Worm (Caenorhabditis elegans): Measurements from ENCODE around the gene F29G6.1.

Gene F29G6.1

ce11 chrX:11480990-11481824 lies 20.9 kb upstream of the F29G6.1 start:
- peak; percentile 27; the same call in 1 of the 2 replicates for TF ChIP-seq pha-4 (GFP tag; IDR thresholded peaks at IDR 0.05)
- TF ChIP-seq pha-4 (tag; optimal IDR thresholded peaks at IDR 0.05), result no peak
- TF ChIP-seq nhr-6 (tag; optimal IDR thresholded peaks at IDR 0.05), result no peak
- no peak for TF ChIP-seq nhr-102 (tag; optimal IDR thresholded peaks at IDR 0.05)
- TF ChIP-seq F49E8.2 (tag; optimal IDR thresholded peaks at IDR 0.05; ENCODE audit: borderline replicate concordance), result no peak
- peak; percentile 87 for TF ChIP-seq nhr-28 (tag; optimal IDR thresholded peaks at IDR 0.05)
- no peak for TF ChIP-seq hmg-1.1 (GFP tag; IDR thresholded peaks at IDR 0.05)
- peak; percentile 94 for TF ChIP-seq dmd-6 (GFP tag; IDR thresholded peaks at IDR 0.05)
- peak; percentile 91 for TF ChIP-seq dve-1 (tag; optimal IDR thresholded peaks at IDR 0.05; ENCODE audit: insufficient read depth)
- peak; percentile 49 for TF ChIP-seq hlh-30 (tag; optimal IDR thresholded peaks at IDR 0.05; ENCODE audit: insufficient read depth)
- peak; percentile 91 for TF ChIP-seq aha-1 (tag)
- peak; percentile 71 for TF ChIP-seq php-3 (GFP tag; IDR thresholded peaks at IDR 0.05)
- no peak for TF ChIP-seq ces-1 (GFP tag; optimal IDR thresholded peaks at IDR 0.05)
- 0 out of 2 replicates have a peak, but pooled peaks have one; percentile 65 for TF ChIP-seq tra-1 (GFP tag; IDR thresholded peaks at IDR 0.05)
- no peak for TF ChIP-seq nhr-10 (tag; optimal IDR thresholded peaks at IDR 0.05)
- no peak for TF ChIP-seq daf-16 (GFP tag; optimal IDR thresholded peaks at IDR 0.05)
- TF ChIP-seq daf-16 (tag; optimal IDR thresholded peaks at IDR 0.05), result peak; percentile 60
- 0 out of 2 replicates have a peak, but pooled peaks have one; percentile 18 for TF ChIP-seq lin-38 (GFP tag; IDR thresholded peaks at IDR 0.05)
- peak; percentile 84; the same call in 1 of the 2 replicates for TF ChIP-seq lin-1 (GFP tag; IDR thresholded peaks at IDR 0.05)
- peak; percentile 88 for TF ChIP-seq pqm-1 (tag; optimal IDR thresholded peaks at IDR 0.05)
- TF ChIP-seq set-16 (GFP tag; IDR thresholded peaks at IDR 0.05), result no peak
- TF ChIP-seq nhr-77 (tag; optimal IDR thresholded peaks at IDR 0.05), result peak; percentile 54
- TF ChIP-seq mes-2 (tag; optimal IDR thresholded peaks at IDR 0.05; ENCODE audit: poor library complexity, severe bottlenecking), result peak; percentile 51
- TF ChIP-seq hlh-11 (tag; optimal IDR thresholded peaks at IDR 0.05), result peak; percentile 84
- no peak for TF ChIP-seq nhr-111 (GFP tag; optimal IDR thresholded peaks at IDR 0.05)
- no peak for TF ChIP-seq nhr-11 (tag; optimal IDR thresholded peaks at IDR 0.05)
- no peak for TF ChIP-seq daf-19 (GFP tag; conservative IDR thresholded peaks at IDR 0.05)
- TF ChIP-seq nhr-41 (GFP tag; IDR thresholded peaks at IDR 0.05), result 0 out of 2 replicates have a peak, but pooled peaks have one; percentile 37
- TF ChIP-seq unc-62 (GFP tag; optimal IDR thresholded peaks at IDR 0.05 in 1 of 2), result peak in 1 of 2 experiments; percentile 93
- TF ChIP-seq unc-62 (tag; optimal IDR thresholded peaks at IDR 0.05), result no peak
- TF ChIP-seq D1046.2 (GFP tag; IDR thresholded peaks at IDR 0.05), result peak; percentile 57; the same call in 1 of the 2 replicates
- peak; percentile 21 for TF ChIP-seq egl-27 (tag; optimal IDR thresholded peaks at IDR 0.05)

ce11 chrX:11481825-11482093 lies 20.3 kb upstream of the F29G6.1 start:
- TF ChIP-seq ceh-20 (GFP tag; IDR thresholded peaks at IDR 0.05) (no peak), Y48G9A.11 (GFP tag; IDR thresholded peaks at IDR 0.05) (no peak), nhr-77 (tag; optimal IDR thresholded peaks at IDR 0.05) (peak; percentile 58), hlh-11 (tag; optimal IDR thresholded peaks at IDR 0.05) (peak; percentile 40), mep-1 (tag; optimal IDR thresholded peaks at IDR 0.05) (peak; percentile 27), nhr-28 (tag; optimal IDR thresholded peaks at IDR 0.05) (peak; percentile 6), T20F7.1 (GFP tag; optimal IDR thresholded peaks at IDR 0.05) (peak; percentile 38), hlh-30 (tag; optimal IDR thresholded peaks at IDR 0.05; ENCODE audit: insufficient read depth) (peak; percentile 23), dmd-6 (GFP tag; IDR thresholded peaks at IDR 0.05) (no peak), gei-8 (GFP tag; optimal IDR thresholded peaks at IDR 0.05) (no peak), pqm-1 (tag; optimal IDR thresholded peaks at IDR 0.05) (no peak), nhr-237 (tag; optimal IDR thresholded peaks at IDR 0.05) (no peak), daf-16 (GFP tag; optimal IDR thresholded peaks at IDR 0.05) (no peak), daf-16 (tag; optimal IDR thresholded peaks at IDR 0.05) (peak; percentile 21), lin-13 (GFP tag; optimal IDR thresholded peaks at IDR 0.05) (no peak), hmg-1.1 (GFP tag; IDR thresholded peaks at IDR 0.05) (no peak), nhr-48 (tag; optimal IDR thresholded peaks at IDR 0.05) (no peak), tra-1 (GFP tag; IDR thresholded peaks at IDR 0.05) (peak; percentile 3; the same call in 1 of the 2 replicates), attf-4 (tag; optimal IDR thresholded peaks at IDR 0.05) (no peak)

Measured in whole organism, L4 larva.